Fruit fly (Drosophila melanogaster) whole organism, embryonic: ENCODE measurements around the gene GC2.

Source experiments
- Bgb ChIP-seq: fragments of 200-800 bp; sonication (Bioruptor generic); IDR thresholded peaks from 2 replicates; pipeline ENCODE4 v1.3.6; 2022; ENCODE audit warnings: missing biosample characterization, missing genetic modification characterization; ENCODE audit not compliant: partially characterized antibody
- CG10274 ChIP-seq: fragments of 200-800 bp; sonication (Bioruptor generic); optimal IDR thresholded peaks from 3 replicates; lab custom pipeline; 2017; ENCODE audit warnings: missing biosample characterization, mild to moderate bottlenecking, missing genetic modification characterization
- CG10565 ChIP-seq: fragments of 200-800 bp; sonication (Bioruptor generic); optimal IDR thresholded peaks from 3 replicates; lab custom pipeline; 2016; ENCODE audit warnings: missing biosample characterization, mild to moderate bottlenecking, missing genetic modification characterization
- CG10654 ChIP-seq: fragments of 200-800 bp; sonication (Bioruptor generic); optimal IDR thresholded peaks from 2 replicates; lab custom pipeline; 2016; ENCODE audit warnings: missing biosample characterization, missing genetic modification characterization
- CG12104 ChIP-seq: fragments of 200-800 bp; sonication (Bioruptor generic); optimal IDR thresholded peaks from 3 replicates; lab custom pipeline; 2016; ENCODE audit warnings: missing biosample characterization, missing genetic modification characterization
- CG1233 ChIP-seq: fragments of 200-800 bp; sonication (Bioruptor generic); optimal IDR thresholded peaks from 4 replicates; lab custom pipeline; 2018; ENCODE audit warnings: missing biosample characterization, mild to moderate bottlenecking, missing genetic modification characterization
- CG12942 ChIP-seq: fragments of 200-800 bp; sonication (Bioruptor generic); optimal IDR thresholded peaks from 3 replicates; lab custom pipeline; 2016; ENCODE audit warnings: missing biosample characterization, missing genetic modification characterization
- CG13624 ChIP-seq: fragments of 200-800 bp; sonication (Bioruptor generic); optimal IDR thresholded peaks from 2 replicates; lab custom pipeline; 2016; ENCODE audit warnings: missing biosample characterization, missing genetic modification characterization
- CG14860 ChIP-seq: fragments of 200-800 bp; sonication (Bioruptor generic); IDR thresholded peaks from 3 replicates; pipeline ENCODE4 v1.3.6; 2022; ENCODE audit warnings: missing biosample characterization, missing genetic modification characterization; ENCODE audit not compliant: partially characterized antibody
- CG15696 ChIP-seq: fragments of 200-800 bp; sonication (Bioruptor generic); optimal IDR thresholded peaks from 2 replicates; lab custom pipeline; 2019; ENCODE audit warnings: missing biosample characterization, mild to moderate bottlenecking, missing genetic modification characterization, moderate library complexity
- CG1792 ChIP-seq: fragments of 200-800 bp; sonication (Bioruptor generic); optimal IDR thresholded peaks from 2 replicates; lab custom pipeline; 2016; ENCODE audit warnings: missing biosample characterization, missing genetic modification characterization
- CG2116 ChIP-seq: fragments of 200-800 bp; sonication (Bioruptor generic); optimal IDR thresholded peaks from 3 replicates; lab custom pipeline; 2018; ENCODE audit warnings: missing biosample characterization, mild to moderate bottlenecking, missing genetic modification characterization
- CG2889 ChIP-seq: fragments of 200-800 bp; sonication (Bioruptor generic); IDR thresholded peaks from 3 replicates; pipeline ENCODE4 v1.3.6; 2022; ENCODE audit warnings: missing biosample characterization, missing genetic modification characterization
- CG31365 ChIP-seq: fragments of 200-800 bp; sonication (Bioruptor generic); optimal IDR thresholded peaks from 2 replicates; lab custom pipeline; 2018; ENCODE audit warnings: missing biosample characterization, mild to moderate bottlenecking, missing genetic modification characterization
- CG34224 ChIP-seq: fragments of 200-800 bp; sonication (Bioruptor generic); IDR thresholded peaks from 3 replicates; pipeline ENCODE4 v1.3.6; 2022; ENCODE audit warnings: missing biosample characterization, missing genetic modification characterization; ENCODE audit not compliant: partially characterized antibody
- CG34376 ChIP-seq: fragments of 200-800 bp; sonication (Bioruptor generic); optimal IDR thresholded peaks from 2 replicates; lab custom pipeline; 2018; ENCODE audit warnings: missing biosample characterization, mild to moderate bottlenecking, missing genetic modification characterization
- CG4424 ChIP-seq: fragments of 200-800 bp; sonication (Bioruptor generic); optimal IDR thresholded peaks from 3 replicates; lab custom pipeline; 2016; ENCODE audit warnings: missing biosample characterization, missing genetic modification characterization
- CG4617 ChIP-seq: fragments of 200-800 bp; sonication (Bioruptor generic); optimal IDR thresholded peaks from 3 replicates; lab custom pipeline; 2016; ENCODE audit warnings: missing biosample characterization, missing genetic modification characterization, borderline replicate concordance
- CG5180 ChIP-seq: fragments of 200-800 bp; sonication (Bioruptor generic); optimal IDR thresholded peaks from 3 replicates; lab custom pipeline; 2017; ENCODE audit warnings: missing biosample characterization, missing genetic modification characterization, mild to moderate bottlenecking, moderate library complexity, missing genetic modification reagents
- CG6175 ChIP-seq: fragments of 200-800 bp; sonication (Bioruptor generic); IDR thresholded peaks from 3 replicates; pipeline ENCODE4 v1.3.6; 2022; ENCODE audit warnings: missing biosample characterization, missing genetic modification characterization
- CG6765 ChIP-seq: fragments of 200-800 bp; sonication (Bioruptor generic); optimal IDR thresholded peaks from 3 replicates; lab custom pipeline; 2017; ENCODE audit warnings: missing biosample characterization, mild to moderate bottlenecking, missing genetic modification characterization
- CG7839 ChIP-seq: fragments of 200-800 bp; sonication (Bioruptor generic); optimal IDR thresholded peaks from 3 replicates; lab custom pipeline; 2018; ENCODE audit warnings: missing biosample characterization, mild to moderate bottlenecking, missing genetic modification characterization, moderate library complexity
- CG8089 ChIP-seq: fragments of 200-800 bp; sonication (Bioruptor generic); optimal IDR thresholded peaks from 3 replicates; lab custom pipeline; 2016; ENCODE audit warnings: missing biosample characterization, missing genetic modification characterization
- Dp ChIP-seq: fragments of 200-800 bp; sonication (Bioruptor generic); optimal IDR thresholded peaks from 2 replicates; lab custom pipeline; 2018; ENCODE audit warnings: missing biosample characterization, mild to moderate bottlenecking, missing genetic modification characterization, moderate library complexity
- Elba2 ChIP-seq: fragments of 200-800 bp; sonication (Bioruptor generic); optimal IDR thresholded peaks from 3 replicates; lab custom pipeline; 2016; ENCODE audit warnings: missing biosample characterization, missing genetic modification characterization
- Fer1 ChIP-seq: fragments of 200-800 bp; sonication (Bioruptor generic); optimal IDR thresholded peaks from 2 replicates; lab custom pipeline; 2017; ENCODE audit warnings: missing biosample characterization, mild to moderate bottlenecking, missing genetic modification characterization
- HLH4C ChIP-seq: fragments of 200-800 bp; sonication (Bioruptor generic); IDR thresholded peaks from 3 replicates; pipeline ENCODE4 v1.3.6; 2022; ENCODE audit warnings: missing biosample characterization, missing genetic modification characterization; ENCODE audit not compliant: partially characterized antibody
- HmgZ ChIP-seq: fragments of 200-800 bp; sonication (Bioruptor generic); optimal IDR thresholded peaks from 2 replicates; lab custom pipeline; 2018; ENCODE audit warnings: missing biosample characterization, mild to moderate bottlenecking, missing genetic modification characterization
- Hmx ChIP-seq: fragments of 200-800 bp; sonication (Bioruptor generic); optimal IDR thresholded peaks from 2 replicates; lab custom pipeline; 2016; ENCODE audit warnings: missing biosample characterization, missing genetic modification characterization
- Hr39 ChIP-seq: fragments of >200 bp; optimal IDR thresholded peaks from 2 replicates; lab custom pipeline; 2017
- Nf-YC ChIP-seq: fragments of 200-800 bp; optimal IDR thresholded peaks from 3 replicates; lab custom pipeline; 2019; ENCODE audit warnings: missing biosample characterization, mild to moderate bottlenecking, missing genetic modification characterization, moderate library complexity
- Ptx1 ChIP-seq: fragments of 200-800 bp; sonication (Bioruptor generic); IDR thresholded peaks from 2 replicates; pipeline ENCODE4 v1.3.6; 2022; ENCODE audit warnings: missing biosample characterization, missing genetic modification characterization
- Rfx ChIP-seq: fragments of 200-800 bp; sonication (Bioruptor generic); IDR thresholded peaks from 2 replicates; pipeline ENCODE4 v1.3.6; 2022; ENCODE audit warnings: missing biosample characterization, missing genetic modification characterization
- Sin3A ChIP-seq: fragments of >200 bp; optimal IDR thresholded peaks from 2 replicates; lab custom pipeline; 2018
- Six4 ChIP-seq: fragments of 200-800 bp; sonication (Bioruptor generic); optimal IDR thresholded peaks from 2 replicates; lab custom pipeline; 2016; ENCODE audit warnings: missing biosample characterization, missing genetic modification characterization
- amos ChIP-seq: fragments of 200-800 bp; sonication (Bioruptor generic); IDR thresholded peaks from 2 replicates; pipeline ENCODE4 v1.3.6; 2022; ENCODE audit warnings: missing biosample characterization, missing genetic modification characterization; ENCODE audit not compliant: partially characterized antibody
- btn ChIP-seq: fragments of 200-800 bp; sonication (Bioruptor generic); optimal IDR thresholded peaks from 2 replicates; lab custom pipeline; 2016; ENCODE audit warnings: missing biosample characterization, missing genetic modification characterization
- cato ChIP-seq: fragments of 200-800 bp; sonication (Bioruptor generic); optimal IDR thresholded peaks from 2 replicates; lab custom pipeline; 2016; ENCODE audit warnings: missing biosample characterization, missing genetic modification characterization, borderline replicate concordance
- ci ChIP-seq: fragments of 200-800 bp; sonication (Bioruptor generic); IDR thresholded peaks from 3 replicates; pipeline ENCODE4 v1.3.6; 2022; ENCODE audit warnings: missing biosample characterization, missing genetic modification characterization
- ems ChIP-seq: fragments of 200-800 bp; sonication (Bioruptor generic); optimal IDR thresholded peaks from 3 replicates; lab custom pipeline; 2016; ENCODE audit warnings: missing biosample characterization, missing genetic modification characterization
- eyg ChIP-seq: fragments of 200-800 bp; sonication (Bioruptor generic); optimal IDR thresholded peaks from 3 replicates; lab custom pipeline; 2016; ENCODE audit warnings: missing biosample characterization, missing genetic modification characterization
- gcm2 ChIP-seq: fragments of 200-800 bp; sonication (Bioruptor generic); optimal IDR thresholded peaks from 2 replicates; lab custom pipeline; 2016; ENCODE audit warnings: missing biosample characterization, missing genetic modification characterization
- mld ChIP-seq: fragments of 200-800 bp; sonication (Bioruptor generic); IDR thresholded peaks from 3 replicates; pipeline ENCODE4 v1.3.6; 2022; ENCODE audit warnings: missing biosample characterization, missing genetic modification characterization; ENCODE audit not compliant: partially characterized antibody
- ro ChIP-seq: fragments of 200-800 bp; sonication (Bioruptor generic); IDR thresholded peaks from 2 replicates; pipeline ENCODE4 v1.3.6; 2022; ENCODE audit warnings: missing biosample characterization, missing genetic modification characterization
- row ChIP-seq: fragments of 200-800 bp; sonication (Bioruptor generic); IDR thresholded peaks from 3 replicates; pipeline ENCODE4 v1.3.6; 2022; ENCODE audit warnings: missing biosample characterization, missing genetic modification characterization
- so ChIP-seq: fragments of 200-800 bp; sonication (Bioruptor generic); IDR thresholded peaks from 3 replicates; pipeline ENCODE4 v1.3.6; 2022; ENCODE audit warnings: missing biosample characterization, missing genetic modification characterization
- stc ChIP-seq: fragments of 200-800 bp; sonication (Bioruptor generic); IDR thresholded peaks from 2 replicates; pipeline ENCODE4 v1.3.6; 2022; ENCODE audit warnings: missing biosample characterization, missing genetic modification characterization
- tio ChIP-seq: fragments of 200-800 bp; sonication (Bioruptor generic); optimal IDR thresholded peaks from 2 replicates; lab custom pipeline; 2017; ENCODE audit warnings: missing biosample characterization, missing genetic modification characterization, inconsistent platforms
- unc-4 ChIP-seq: fragments of 200-800 bp; sonication (Bioruptor generic); IDR thresholded peaks from 2 replicates; pipeline ENCODE4 v1.3.6; 2022; ENCODE audit warnings: missing biosample characterization, missing genetic modification characterization; ENCODE audit not compliant: partially characterized antibody
- wek ChIP-seq: fragments of 200-800 bp; sonication (Bioruptor generic); optimal IDR thresholded peaks from 3 replicates; lab custom pipeline; 2018; ENCODE audit warnings: missing biosample characterization, mild to moderate bottlenecking, missing genetic modification characterization, moderate library complexity

Gene GC2

DNA sequence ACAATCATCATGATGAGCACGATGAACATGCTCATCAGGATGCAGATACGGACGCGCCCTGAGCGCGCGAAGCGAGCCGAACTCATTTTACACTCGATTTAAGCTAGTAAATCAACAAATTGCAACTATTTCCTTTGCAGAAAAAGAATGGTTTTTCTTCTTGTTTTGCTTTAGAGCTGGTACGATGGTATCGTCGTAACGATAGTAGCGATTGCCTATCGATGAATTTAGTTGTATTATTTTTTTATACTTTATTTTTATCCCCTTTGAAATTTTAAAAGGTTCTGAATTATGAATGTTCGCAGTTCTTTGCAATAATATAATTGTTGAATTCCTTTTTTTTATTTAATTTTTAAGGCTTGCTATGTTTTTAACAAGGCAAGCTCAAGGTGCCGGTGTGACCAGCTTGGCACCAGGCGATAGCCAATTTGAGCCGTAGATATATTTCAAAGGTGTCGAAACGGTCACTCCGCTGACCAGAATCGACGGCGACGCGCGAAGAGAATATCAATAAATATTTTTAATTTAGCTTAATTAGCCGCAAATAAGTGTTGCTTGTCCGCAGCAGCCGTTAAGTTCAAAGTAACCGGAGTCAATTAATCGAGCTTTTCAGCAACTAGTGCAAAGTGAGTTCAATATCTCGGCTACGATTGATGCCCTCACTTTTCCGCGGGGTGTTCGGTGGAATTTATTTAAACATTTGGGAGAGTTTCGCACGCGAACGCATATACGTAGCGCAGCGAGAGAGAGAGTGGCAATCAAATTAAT is 4.0 kb upstream of the GC2 start, which contains the start of the genes CG12213 and GC1 (continued):
- no peak for TF ChIP-seq CG6175 (GFP tag; lab: Robert Waterston, UW)
- TF ChIP-seq gcm2 (GFP tag; lab: Kevin White, UChicago) = no peak
- TF ChIP-seq CG4617 (GFP tag; lab: Kevin White, UChicago) = peak; percentile 65
- peak; percentile 75 for TF ChIP-seq Nf-YC (tag; lab: Kevin White, UChicago)
- TF ChIP-seq Sin3A (lab: Kevin White, UChicago) = peak; percentile 86
- no peak for TF ChIP-seq CG12942 (GFP tag; lab: Kevin White, UChicago)
- no peak for TF ChIP-seq tio
- TF ChIP-seq ro (GFP tag; lab: Robert Waterston, UW) = no peak
- no peak for TF ChIP-seq CG2889 (GFP tag; lab: Robert Waterston, UW)
- TF ChIP-seq CG14860 (GFP tag; lab: Robert Waterston, UW) = peak; percentile 99
- TF ChIP-seq eyg (GFP tag; lab: Kevin White, UChicago) = no peak
- TF ChIP-seq amos = peak; percentile 99
- TF ChIP-seq CG10274 = no peak
- TF ChIP-seq Hr39 = no peak
- TF ChIP-seq wek (GFP tag; lab: Kevin White, UChicago) = peak; percentile 2
- TF ChIP-seq Bgb (GFP tag; lab: Robert Waterston, UW) = peak; percentile 98
- no peak for TF ChIP-seq CG34376 (GFP tag; lab: Kevin White, UChicago)
- TF ChIP-seq Hmx (GFP tag; lab: Kevin White, UChicago) = no peak
- peak; percentile 35; the same call in 1 of the 2 replicates for TF ChIP-seq Rfx (GFP tag; lab: Robert Waterston, UW)
- TF ChIP-seq HLH4C (GFP tag; lab: Robert Waterston, UW) = peak; percentile 97
- TF ChIP-seq ci (GFP tag; lab: Robert Waterston, UW) = no peak
- no peak for TF ChIP-seq CG1792 (GFP tag; lab: Kevin White, UChicago)
- TF ChIP-seq unc-4 (GFP tag; lab: Robert Waterston, UW) = peak; percentile 99
- TF ChIP-seq CG15696 = peak; percentile 16
- TF ChIP-seq mld (GFP tag; lab: Robert Waterston, UW) = peak; percentile 94
- TF ChIP-seq Elba2 (GFP tag; lab: Kevin White, UChicago) = peak; percentile 6
- TF ChIP-seq CG8089 = no peak
- TF ChIP-seq row = peak; percentile 82
- no peak for TF ChIP-seq Fer1 (GFP tag; lab: Kevin White, UChicago)
- peak; percentile 99 for TF ChIP-seq CG34224 (GFP tag; lab: Robert Waterston, UW)
- peak; percentile 83 for TF ChIP-seq CG2116 (GFP tag; lab: Kevin White, UChicago)
- TF ChIP-seq Six4 (GFP tag; lab: Kevin White, UChicago) = no peak
- peak; percentile 76 for TF ChIP-seq Dp
- TF ChIP-seq stc (GFP tag; lab: Robert Waterston, UW) = no peak
- TF ChIP-seq CG10565 (GFP tag; lab: Kevin White, UChicago) = no peak
- no peak for TF ChIP-seq CG5180 (GFP tag; lab: Kevin White, UChicago)
- no peak for TF ChIP-seq CG10654 (GFP tag; lab: Kevin White, UChicago)
- TF ChIP-seq CG4424 (GFP tag; lab: Kevin White, UChicago) = peak; percentile 40
- no peak for TF ChIP-seq cato (GFP tag; lab: Kevin White, UChicago)
- no peak for TF ChIP-seq btn
- peak; percentile 17 for TF ChIP-seq CG7839 (tag; lab: Kevin White, UChicago)
- no peak for TF ChIP-seq CG6765 (GFP tag; lab: Kevin White, UChicago)
- no peak for TF ChIP-seq CG31365 (tag; lab: Kevin White, UChicago)
- peak; percentile 13 for TF ChIP-seq CG12104 (GFP tag; lab: Kevin White, UChicago)
- TF ChIP-seq CG1233 (GFP tag; lab: Kevin White, UChicago) = no peak
- peak; percentile 35 for TF ChIP-seq CG13624 (GFP tag; lab: Kevin White, UChicago)
- TF ChIP-seq ems (GFP tag; lab: Kevin White, UChicago) = peak; percentile 34
- TF ChIP-seq so (GFP tag; lab: Robert Waterston, UW) = no peak
- peak; percentile 21 for TF ChIP-seq HmgZ
- TF ChIP-seq Ptx1 (GFP tag; lab: Robert Waterston, UW) = no peak
